Fruit fly (Drosophila melanogaster): Measurements from ENCODE around the gene Ref2.
A peak's percentile ranks its signal among the peaks of the same experiment; 100 is the strongest.

The Ref2 gene

DNA sequence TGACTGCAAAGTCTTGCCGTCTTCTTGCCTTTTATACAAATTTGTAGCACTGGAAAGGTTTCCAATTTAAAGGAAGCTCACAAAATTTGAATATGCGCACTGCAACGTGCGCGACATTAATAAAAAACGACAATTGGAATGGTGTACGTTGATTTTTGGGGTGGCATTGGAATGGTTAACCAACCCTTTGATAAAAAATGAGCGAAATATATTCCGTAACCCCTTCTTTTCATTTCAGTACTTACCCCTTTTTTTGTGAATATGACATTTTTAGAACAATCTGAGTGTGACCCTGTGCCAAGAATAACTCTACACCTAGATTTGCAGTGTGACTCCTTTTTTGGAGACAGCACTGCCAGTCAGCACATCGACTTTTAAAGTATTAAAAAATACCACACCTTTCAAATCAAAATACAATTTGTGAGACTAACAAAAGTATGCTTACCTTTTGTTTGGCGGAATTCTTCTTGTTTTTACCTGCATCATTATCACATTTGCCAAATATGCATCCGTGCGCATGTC lies 71.1 kb downstream of the Ref2 start (continued):
- TF ChIP-seq chinmo (GFP tag; IDR thresholded peaks at IDR 0.05; ENCODE audit: partially characterized antibody) = no peak
- TF ChIP-seq nau (GFP tag; optimal IDR thresholded peaks at IDR 0.05) = no peak
- TF ChIP-seq CG7928 (GFP tag; optimal IDR thresholded peaks at IDR 0.05) = no peak
- TF ChIP-seq CG15514 (GFP tag; optimal IDR thresholded peaks at IDR 0.05) = peak; percentile 82
- no peak for TF ChIP-seq Lhr (GFP tag; optimal IDR thresholded peaks at IDR 0.05)
- no peak for TF ChIP-seq chif (GFP tag; optimal IDR thresholded peaks at IDR 0.05)
- no peak for TF ChIP-seq Sin3A (optimal IDR thresholded peaks at IDR 0.05)
- TF ChIP-seq Rx (GFP tag; IDR thresholded peaks at IDR 0.05) = no peak
- TF ChIP-seq CTCF (GFP tag; optimal IDR thresholded peaks at IDR 0.05) = peak; percentile 26
- TF ChIP-seq ems (GFP tag; optimal IDR thresholded peaks at IDR 0.05) = no peak
- TF ChIP-seq stwl (tag; optimal IDR thresholded peaks at IDR 0.05) = peak; percentile 92
- no peak for TF ChIP-seq Scr (GFP tag; IDR thresholded peaks at IDR 0.05; ENCODE audit: partially characterized antibody)
- no peak for TF ChIP-seq gsb (GFP tag; IDR thresholded peaks at IDR 0.05)
- TF ChIP-seq Dek (tag; optimal IDR thresholded peaks at IDR 0.05) = no peak
- TF ChIP-seq sima (GFP tag; optimal IDR thresholded peaks at IDR 0.05) = no peak
- peak; percentile 54; the same call in 1 of the 2 replicates for TF ChIP-seq seq (GFP tag; IDR thresholded peaks at IDR 0.05)
- peak; percentile 67 for TF ChIP-seq sqz (GFP tag; optimal IDR thresholded peaks at IDR 0.05)
- no peak for TF ChIP-seq pzg (GFP tag; optimal IDR thresholded peaks at IDR 0.05)

DNA sequence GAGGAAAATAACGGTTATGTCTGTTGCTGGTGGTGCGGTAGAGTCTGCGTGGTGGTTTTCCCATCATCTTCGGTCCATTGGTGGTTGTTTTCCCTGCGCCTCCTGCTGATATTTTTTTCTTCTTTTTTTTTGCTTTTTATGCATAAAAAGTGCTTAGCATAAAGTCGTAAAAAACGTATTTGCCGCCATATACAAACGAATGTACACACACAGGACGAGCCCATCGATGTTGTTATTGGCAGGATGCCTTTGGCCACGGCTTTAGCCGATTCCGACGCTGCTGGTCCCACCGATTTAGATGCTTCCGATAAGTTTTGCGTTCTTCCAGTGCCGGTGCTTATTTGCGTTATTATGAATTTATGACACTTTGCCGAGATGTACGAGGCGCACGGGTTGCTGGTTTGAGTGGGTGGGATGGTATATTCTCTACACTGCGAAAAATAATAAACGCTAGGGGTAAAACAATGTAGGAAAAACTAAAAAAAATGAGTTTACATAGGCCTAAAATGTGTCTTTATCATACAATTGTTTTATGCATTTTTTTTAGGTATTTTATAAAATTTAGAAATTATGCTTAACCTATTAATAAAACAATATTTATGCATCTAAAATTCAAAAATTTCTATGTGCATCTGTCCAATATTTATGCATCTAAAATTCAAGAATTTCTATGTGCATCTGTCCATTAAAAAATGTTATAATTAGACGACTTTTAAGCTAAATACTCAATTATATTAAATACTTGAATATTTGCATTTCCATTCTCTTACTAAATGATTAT lies 79.1 kb downstream of the Ref2 start:
- peak; percentile 13 for TF ChIP-seq CG10209 (GFP tag; optimal IDR thresholded peaks at IDR 0.05)
- TF ChIP-seq CG2678 (tag; optimal IDR thresholded peaks at IDR 0.05) = peak; percentile 62
- no peak for TF ChIP-seq CG1647 (GFP tag; optimal IDR thresholded peaks at IDR 0.05)
- peak; percentile 9 for TF ChIP-seq Oli (tag; optimal IDR thresholded peaks at IDR 0.05)
- peak; percentile 56 for TF ChIP-seq CG13894 (tag; optimal IDR thresholded peaks at IDR 0.05)
- no peak for TF ChIP-seq CG17385 (GFP tag; optimal IDR thresholded peaks at IDR 0.05)
- TF ChIP-seq Sox102F (GFP tag; optimal IDR thresholded peaks at IDR 0.05) = peak; percentile 35
- TF ChIP-seq CG33557 (GFP tag; optimal IDR thresholded peaks at IDR 0.05) = peak; percentile 10
- peak; percentile 11 for TF ChIP-seq CG9727 (GFP tag; optimal IDR thresholded peaks at IDR 0.05)
- TF ChIP-seq CG31365 (tag; optimal IDR thresholded peaks at IDR 0.05) = no peak
- peak in 1 of 3 experiments; percentile 47 for TF ChIP-seq lola (GFP tag; optimal IDR thresholded peaks at IDR 0.05)
- peak; percentile 45 for TF ChIP-seq phol (tag; optimal IDR thresholded peaks at IDR 0.05)
- TF ChIP-seq CG11696 (GFP tag; IDR thresholded peaks at IDR 0.05) = no peak
- peak; percentile 29 for TF ChIP-seq nmo (GFP tag; optimal IDR thresholded peaks at IDR 0.05)
- peak in 1 of 2 experiments; percentile 29 for TF ChIP-seq bsh (GFP tag; optimal IDR thresholded peaks at IDR 0.05)
- peak; percentile 55 for TF ChIP-seq dmrt99B (tag; optimal IDR thresholded peaks at IDR 0.05)
- no peak for TF ChIP-seq Hmx (GFP tag; optimal IDR thresholded peaks at IDR 0.05)
- no peak for TF ChIP-seq cwo (GFP tag; optimal IDR thresholded peaks at IDR 0.05)
- TF ChIP-seq CG5953 (GFP tag; IDR thresholded peaks at IDR 0.05) = no peak
- TF ChIP-seq rib (GFP tag; IDR thresholded peaks at IDR 0.05) = no peak
- TF ChIP-seq ham (GFP tag; IDR thresholded peaks at IDR 0.05) = no peak
- peak; percentile 8 for TF ChIP-seq CG8924 (tag; optimal IDR thresholded peaks at IDR 0.05)
- TF ChIP-seq Antp (GFP tag; optimal IDR thresholded peaks at IDR 0.05) = no peak
- TF ChIP-seq zfh1 (GFP tag; IDR thresholded peaks at IDR 0.05) = no peak
- peak; percentile 72 for TF ChIP-seq Ets65A (GFP tag)
- TF ChIP-seq Neu2 (GFP tag; optimal IDR thresholded peaks at IDR 0.05; ENCODE audit: borderline replicate concordance) = no peak
- TF ChIP-seq Sry-β (GFP tag; optimal IDR thresholded peaks at IDR 0.05) = no peak
- no peak for TF ChIP-seq CG1602 (GFP tag; optimal IDR thresholded peaks at IDR 0.05)
- no peak for TF ChIP-seq CG2116 (GFP tag; optimal IDR thresholded peaks at IDR 0.05)
- no peak for TF ChIP-seq shn (GFP tag; optimal IDR thresholded peaks at IDR 0.05)
- TF ChIP-seq CG12391 (tag; optimal IDR thresholded peaks at IDR 0.05) = peak; percentile 26

All from whole organism, embryonic.